Worm (Caenorhabditis elegans): ENCODE measurements around the gene C51E3.9.

Gene C51E3.9

ce11 chrV:10168870-10169269 is 23.1 kb downstream of the C51E3.9 start:
- TF ChIP-seq tbx-37 (GFP tag; conservative IDR thresholded peaks at IDR 0.05) (no peak), pes-1 (GFP tag; IDR thresholded peaks at IDR 0.05) (no peak), ets-7 (tag; optimal IDR thresholded peaks at IDR 0.05) (no peak), ceh-13 (GFP tag; optimal IDR thresholded peaks at IDR 0.05) (no peak), ama-1 (optimal IDR thresholded peaks at IDR 0.05) (no peak), hmbx-1 (tag; optimal IDR thresholded peaks at IDR 0.05) (no peak), tra-4 (tag; optimal IDR thresholded peaks at IDR 0.05) (no peak), F13C5.2 (tag; optimal IDR thresholded peaks at IDR 0.05) (no peak), flt-1 (GFP tag; IDR thresholded peaks at IDR 0.05) (no peak), B0310.2 (tag; optimal IDR thresholded peaks at IDR 0.05) (no peak), aly-1 (tag; optimal IDR thresholded peaks at IDR 0.05) (no peak), scrt-1 (GFP tag; IDR thresholded peaks at IDR 0.05) (no peak), ceh-36 (tag; optimal IDR thresholded peaks at IDR 0.05) (no peak), sea-1 (GFP tag; conservative IDR thresholded peaks at IDR 0.05) (no peak), hnd-1 (tag; optimal IDR thresholded peaks at IDR 0.05) (no peak)

- no peak for TF ChIP-seq pes-1 (GFP tag; IDR thresholded peaks at IDR 0.05)
- no peak for TF ChIP-seq flt-1 (GFP tag; IDR thresholded peaks at IDR 0.05)
- TF ChIP-seq tbx-37 (GFP tag; conservative IDR thresholded peaks at IDR 0.05): no peak
- no peak for TF ChIP-seq ets-7 (tag; optimal IDR thresholded peaks at IDR 0.05)
- no peak for TF ChIP-seq ama-1 (optimal IDR thresholded peaks at IDR 0.05)
- no peak for TF ChIP-seq sea-1 (GFP tag; conservative IDR thresholded peaks at IDR 0.05)
- no peak for TF ChIP-seq scrt-1 (GFP tag; IDR thresholded peaks at IDR 0.05)
- no peak for TF ChIP-seq ceh-13 (GFP tag; optimal IDR thresholded peaks at IDR 0.05)
- TF ChIP-seq tra-4 (tag; optimal IDR thresholded peaks at IDR 0.05): no peak
- no peak for TF ChIP-seq B0310.2 (tag; optimal IDR thresholded peaks at IDR 0.05)
- TF ChIP-seq hmg-4 (GFP tag; optimal IDR thresholded peaks at IDR 0.05): no peak
- TF ChIP-seq F13C5.2 (tag; optimal IDR thresholded peaks at IDR 0.05): no peak
- TF ChIP-seq ceh-36 (tag; optimal IDR thresholded peaks at IDR 0.05): no peak
- no peak for TF ChIP-seq tbx-11 (GFP tag; IDR thresholded peaks at IDR 0.05)
These were observed 27.9 kb downstream of the C51E3.9 start, which contains the start of gene egl-3 for ce11 chrV:10173653-10174052. Gene egl-3, minus strand, starts transcription at chrV:10173753.

- TF ChIP-seq tbx-37 (GFP tag; conservative IDR thresholded peaks at IDR 0.05): no peak
These were observed 28.9 kb downstream of the C51E3.9 start for ce11 chrV:10174632-10175075.

ce11 chrV:10178166-10178565 is 32.4 kb downstream of the C51E3.9 start:
- TF ChIP-seq B0310.2 (tag; optimal IDR thresholded peaks at IDR 0.05) (no peak), F13C5.2 (tag; optimal IDR thresholded peaks at IDR 0.05) (peak; percentile 44)

- TF ChIP-seq flt-1 (GFP tag; IDR thresholded peaks at IDR 0.05): no peak
- no peak for TF ChIP-seq hmg-4 (GFP tag; optimal IDR thresholded peaks at IDR 0.05)
- TF ChIP-seq hnd-1 (tag; optimal IDR thresholded peaks at IDR 0.05): no peak
- TF ChIP-seq sea-1 (GFP tag; conservative IDR thresholded peaks at IDR 0.05): no peak
- no peak for TF ChIP-seq tra-4 (tag; optimal IDR thresholded peaks at IDR 0.05)
- TF ChIP-seq tbx-11 (GFP tag; IDR thresholded peaks at IDR 0.05): no peak
- no peak for TF ChIP-seq pes-1 (GFP tag; IDR thresholded peaks at IDR 0.05)
- no peak for TF ChIP-seq ceh-36 (tag; optimal IDR thresholded peaks at IDR 0.05)
- no peak for TF ChIP-seq F13C5.2 (tag; optimal IDR thresholded peaks at IDR 0.05)
These were observed 33.5 kb downstream of the C51E3.9 start, which contains the start of gene cul-5 for ce11 chrV:10179235-10179634. Gene cul-5, plus strand, starts transcription at chrV:10179535.

ce11 chrV:10182984-10183383 is 37.2 kb downstream of the C51E3.9 start, which contains the start of gene ZK856.4:
Gene ZK856.4, plus strand, starts transcription at chrV:10183284.
- TF ChIP-seq hmbx-1 (tag; optimal IDR thresholded peaks at IDR 0.05) (no peak), tra-4 (tag; optimal IDR thresholded peaks at IDR 0.05) (no peak), hnd-1 (tag; optimal IDR thresholded peaks at IDR 0.05) (no peak), F13C5.2 (tag; optimal IDR thresholded peaks at IDR 0.05) (no peak), tbx-37 (GFP tag; conservative IDR thresholded peaks at IDR 0.05) (no peak), ama-1 (optimal IDR thresholded peaks at IDR 0.05) (no peak), pes-1 (GFP tag; IDR thresholded peaks at IDR 0.05) (no peak), B0310.2 (tag; optimal IDR thresholded peaks at IDR 0.05) (no peak), ets-7 (tag; optimal IDR thresholded peaks at IDR 0.05) (no peak), ceh-36 (tag; optimal IDR thresholded peaks at IDR 0.05) (no peak), ceh-13 (GFP tag; optimal IDR thresholded peaks at IDR 0.05) (no peak), scrt-1 (GFP tag; IDR thresholded peaks at IDR 0.05) (no peak), hmg-4 (GFP tag; optimal IDR thresholded peaks at IDR 0.05) (no peak), tbx-11 (GFP tag; IDR thresholded peaks at IDR 0.05) (no peak)

- TF ChIP-seq ceh-13 (GFP tag; optimal IDR thresholded peaks at IDR 0.05) (no peak), tbx-37 (GFP tag; conservative IDR thresholded peaks at IDR 0.05) (no peak), hmbx-1 (tag; optimal IDR thresholded peaks at IDR 0.05) (no peak), pes-1 (GFP tag; IDR thresholded peaks at IDR 0.05) (no peak), B0310.2 (tag; optimal IDR thresholded peaks at IDR 0.05) (no peak), scrt-1 (GFP tag; IDR thresholded peaks at IDR 0.05) (no peak)
These were observed 38.1 kb downstream of the C51E3.9 start for ce11 chrV:10183810-10184209.

- TF ChIP-seq tra-4 (tag; optimal IDR thresholded peaks at IDR 0.05) (no peak), hmg-4 (GFP tag; optimal IDR thresholded peaks at IDR 0.05) (no peak), scrt-1 (GFP tag; IDR thresholded peaks at IDR 0.05) (no peak), ets-7 (tag; optimal IDR thresholded peaks at IDR 0.05) (no peak), ceh-13 (GFP tag; optimal IDR thresholded peaks at IDR 0.05) (no peak), pes-1 (GFP tag; IDR thresholded peaks at IDR 0.05) (no peak), aly-1 (tag; optimal IDR thresholded peaks at IDR 0.05) (no peak), flt-1 (GFP tag; IDR thresholded peaks at IDR 0.05) (no peak), B0310.2 (tag; optimal IDR thresholded peaks at IDR 0.05) (no peak), ceh-36 (tag; optimal IDR thresholded peaks at IDR 0.05) (no peak)
These were observed 40.0 kb downstream of the C51E3.9 start, which contains the start of gene ZK856.18 for ce11 chrV:10185719-10186118. Gene ZK856.18, minus strand, starts transcription at chrV:10186007.
